Worm (Caenorhabditis elegans): ENCODE measurements around the gene F35F11.2.

The F35F11.2 gene

ce11 chrIV:4055297-4055696, 15.2 kb downstream of the F35F11.2 start:
- no peak for TF ChIP-seq zag-1 (tag; optimal IDR thresholded peaks at IDR 0.05)
- TF ChIP-seq nhr-6 (tag; optimal IDR thresholded peaks at IDR 0.05), result no peak
- no peak for TF ChIP-seq elt-1 (tag; optimal IDR thresholded peaks at IDR 0.05)
- no peak for TF ChIP-seq alr-1 (tag; optimal IDR thresholded peaks at IDR 0.05)
- no peak for TF ChIP-seq ama-1 (optimal IDR thresholded peaks at IDR 0.05)

ce11 chrIV:4063573-4063972, 23.5 kb downstream of the F35F11.2 start, which contains the start of gene ilys-6:
Gene ilys-6, minus strand, starts transcription at chrIV:4063673.
- TF ChIP-seq ZK546.5 (tag; optimal IDR thresholded peaks at IDR 0.05), result no peak
- TF ChIP-seq crh-2 (tag; optimal IDR thresholded peaks at IDR 0.05), result no peak
- TF ChIP-seq mdl-1 (tag; optimal IDR thresholded peaks at IDR 0.05), result no peak
- no peak for TF ChIP-seq dmd-4 (tag; optimal IDR thresholded peaks at IDR 0.05)
- no peak for TF ChIP-seq sma-3 (GFP tag; optimal IDR thresholded peaks at IDR 0.05)
- TF ChIP-seq elt-1 (tag; optimal IDR thresholded peaks at IDR 0.05), result no peak
- TF ChIP-seq ama-1 (optimal IDR thresholded peaks at IDR 0.05), result no peak
- no peak for TF ChIP-seq lin-11 (tag; optimal IDR thresholded peaks at IDR 0.05)
- no peak for TF ChIP-seq sem-4 (tag; optimal IDR thresholded peaks at IDR 0.05)

- TF ChIP-seq lin-13 (GFP tag; optimal IDR thresholded peaks at IDR 0.05) (no peak), skn-1 (tag; optimal IDR thresholded peaks at IDR 0.05) (no peak), unc-55 (GFP tag; optimal IDR thresholded peaks at IDR 0.05) (no peak), lin-39 (tag; optimal IDR thresholded peaks at IDR 0.05) (no peak), nhr-21 (tag; optimal IDR thresholded peaks at IDR 0.05) (no peak), aly-2 (tag; optimal IDR thresholded peaks at IDR 0.05) (no peak), R02D3.7 (tag; optimal IDR thresholded peaks at IDR 0.05) (no peak), unc-39 (tag; optimal IDR thresholded peaks at IDR 0.05) (no peak), lin-11 (tag; optimal IDR thresholded peaks at IDR 0.05) (no peak), nhr-6 (tag; optimal IDR thresholded peaks at IDR 0.05) (no peak), F13H6.1 (tag; optimal IDR thresholded peaks at IDR 0.05) (no peak), dmd-4 (tag; optimal IDR thresholded peaks at IDR 0.05) (no peak), lsy-2 (tag; optimal IDR thresholded peaks at IDR 0.05) (no peak), mab-5 (tag; optimal IDR thresholded peaks at IDR 0.05) (no peak), ztf-11 (tag; optimal IDR thresholded peaks at IDR 0.05) (no peak), ceh-82 (tag; optimal IDR thresholded peaks at IDR 0.05) (no peak), ZK546.5 (tag; optimal IDR thresholded peaks at IDR 0.05) (no peak), crh-2 (tag; optimal IDR thresholded peaks at IDR 0.05) (no peak)
These were observed 27.3 kb downstream of the F35F11.2 start for ce11 chrIV:4067336-4067735.

ce11 chrIV:4068480-4068879, 28.4 kb downstream of the F35F11.2 start, which contains the start of gene fbxb-55:
Gene fbxb-55, plus strand, starts transcription at chrIV:4068780.
- TF ChIP-seq mdl-1 (tag; optimal IDR thresholded peaks at IDR 0.05) (no peak), nhr-25 (tag; optimal IDR thresholded peaks at IDR 0.05) (no peak), ceh-82 (tag; optimal IDR thresholded peaks at IDR 0.05) (no peak), nhr-11 (tag; optimal IDR thresholded peaks at IDR 0.05) (no peak), sem-4 (tag; optimal IDR thresholded peaks at IDR 0.05) (no peak), ZK546.5 (tag; optimal IDR thresholded peaks at IDR 0.05) (no peak), fos-1 (tag; optimal IDR thresholded peaks at IDR 0.05) (no peak), snpc-4 (tag; optimal IDR thresholded peaks at IDR 0.05) (no peak), dmd-4 (tag; optimal IDR thresholded peaks at IDR 0.05) (no peak), unc-62 (GFP tag; optimal IDR thresholded peaks at IDR 0.05) (no peak), sma-9 (GFP tag; optimal IDR thresholded peaks at IDR 0.05) (no peak), sma-9 (tag; optimal IDR thresholded peaks at IDR 0.05) (no peak), ztf-11 (tag; optimal IDR thresholded peaks at IDR 0.05) (no peak), gmeb-1 (tag; optimal IDR thresholded peaks at IDR 0.05) (no peak), unc-55 (GFP tag; optimal IDR thresholded peaks at IDR 0.05) (no peak), mbf-1 (tag; optimal IDR thresholded peaks at IDR 0.05) (no peak)

ce11 chrIV:4070810-4071209, 30.7 kb downstream of the F35F11.2 start:
- no peak for TF ChIP-seq nhr-21 (tag; optimal IDR thresholded peaks at IDR 0.05)
- no peak for TF ChIP-seq ZK546.5 (tag; optimal IDR thresholded peaks at IDR 0.05)
- no peak for TF ChIP-seq unc-55 (GFP tag; optimal IDR thresholded peaks at IDR 0.05)
- TF ChIP-seq lsy-2 (tag; optimal IDR thresholded peaks at IDR 0.05), result no peak

- TF ChIP-seq ceh-16 (tag; optimal IDR thresholded peaks at IDR 0.05) (no peak), unc-55 (GFP tag; optimal IDR thresholded peaks at IDR 0.05) (no peak), lin-39 (tag; optimal IDR thresholded peaks at IDR 0.05) (no peak), nhr-25 (tag; optimal IDR thresholded peaks at IDR 0.05) (no peak), mab-5 (tag; optimal IDR thresholded peaks at IDR 0.05) (no peak), sma-9 (GFP tag; optimal IDR thresholded peaks at IDR 0.05) (no peak), sma-9 (tag; optimal IDR thresholded peaks at IDR 0.05) (no peak), ZK546.5 (tag; optimal IDR thresholded peaks at IDR 0.05) (no peak)
These were observed 31.9 kb downstream of the F35F11.2 start, which contains the start of gene pqn-75 for ce11 chrIV:4072027-4072426. Gene pqn-75, plus strand, starts transcription at chrIV:4072327.
